Fruit fly (Drosophila melanogaster) S2 (cell line): ENCODE data around the gene oxt.
A peak's percentile ranks its signal among the peaks of the same experiment; 100 is the strongest.

Experiments
- CG8478 ChIP-seq: fragments of >200 bp; optimal IDR thresholded peaks from 2 replicates; lab custom pipeline; 2018
- CTCF ChIP-seq, 2 experiments: fragments of >200 bp; optimal IDR thresholded peaks; 2 replicates each; lab custom pipeline; 2018

The oxt gene

dm6 chr3L:2243846-2244528, 18.5 kb downstream of the oxt start, which contains the start of gene CG32301:
CG32301 (plus strand) TSS chr3L:2244478.
- no peak for TF ChIP-seq CG8478 (lab: Kevin White, UChicago)
- TF ChIP-seq CTCF (optimal IDR thresholded peaks at IDR 0.05; lab: Kevin White, UChicago): peak; percentile 44 to 54

dm6 chr3L:2237543-2238233, 24.8 kb downstream of the oxt start, which contains the start of gene ACXD:
ACXD (plus strand) TSS chr3L:2237608.
- no peak for TF ChIP-seq CTCF (optimal IDR thresholded peaks at IDR 0.05; lab: Kevin White, UChicago)
- no peak for TF ChIP-seq CG8478 (lab: Kevin White, UChicago)

dm6 chr3L:2237034-2237433, 25.4 kb downstream of the oxt start, which contains the start of gene CG9018:
CG9018 (minus strand) TSS chr3L:2237076.
- TF ChIP-seq CTCF (optimal IDR thresholded peaks at IDR 0.05; lab: Kevin White, UChicago) (peak; percentile 91), CG8478 (lab: Kevin White, UChicago) (no peak)

- TF ChIP-seq CG8478 (lab: Kevin White, UChicago): no peak
- TF ChIP-seq CTCF (optimal IDR thresholded peaks at IDR 0.05; lab: Kevin White, UChicago): peak in 1 of 2 experiments; percentile 47
These were observed 33.2 kb downstream of the oxt start, which contains the start of gene Oseg2 for dm6 chr3L:2229172-2229696. Oseg2 (plus strand) TSS chr3L:2229646.

- no peak for TF ChIP-seq CG8478 (lab: Kevin White, UChicago)
- peak; percentile 40 to 61 for TF ChIP-seq CTCF (optimal IDR thresholded peaks at IDR 0.05; lab: Kevin White, UChicago)
These were observed 33.9 kb downstream of the oxt start for dm6 chr3L:2228367-2229171.

- TF ChIP-seq CG8478 (lab: Kevin White, UChicago): no peak
- no peak for TF ChIP-seq CTCF (optimal IDR thresholded peaks at IDR 0.05; lab: Kevin White, UChicago)
These were observed 50.1 kb downstream of the oxt start, which contains the start of gene CG15878 for dm6 chr3L:2212403-2212802. CG15878 (minus strand) TSS chr3L:2212503.
